Fruit fly (Drosophila melanogaster) whole organism, embryonic: ENCODE results near the gene Upf1.

Experiments used
- CG11247 ChIP-seq: fragments of 200-800 bp; sonication (Bioruptor generic); IDR thresholded peaks from 2 replicates; pipeline ENCODE4 v1.3.6; 2022; ENCODE audit warnings: missing biosample characterization, missing genetic modification characterization
- CG11456 ChIP-seq: fragments of 200-800 bp; sonication (Bioruptor generic); IDR thresholded peaks from 3 replicates; pipeline ENCODE4 v1.3.6; 2022; ENCODE audit warnings: missing biosample characterization, missing genetic modification characterization
- CG11695 ChIP-seq: fragments of 200-800 bp; sonication (Bioruptor generic); IDR thresholded peaks from 3 replicates; pipeline ENCODE4 v1.3.6; 2022; ENCODE audit warnings: missing biosample characterization, missing genetic modification characterization
- CG12104 ChIP-seq: fragments of 200-800 bp; sonication (Bioruptor generic); optimal IDR thresholded peaks from 3 replicates; lab custom pipeline; 2016; ENCODE audit warnings: missing biosample characterization, missing genetic modification characterization
- CG12219 ChIP-seq: fragments of 200-800 bp; sonication (Bioruptor generic); optimal IDR thresholded peaks from 3 replicates; lab custom pipeline; 2018; ENCODE audit warnings: missing biosample characterization, mild to moderate bottlenecking, missing genetic modification characterization
- CG12659 ChIP-seq: fragments of 200-800 bp; sonication (Bioruptor generic); optimal IDR thresholded peaks from 3 replicates; lab custom pipeline; 2017; ENCODE audit warnings: mild to moderate bottlenecking, missing biosample characterization, missing genetic modification reagents, missing genetic modification characterization
- CG15479 ChIP-seq: fragments of 200-800 bp; sonication (Bioruptor generic); optimal IDR thresholded peaks from 3 replicates; lab custom pipeline; 2019; ENCODE audit warnings: missing biosample characterization, mild to moderate bottlenecking, missing genetic modification characterization, moderate library complexity
- CG17568 ChIP-seq: fragments of 200-800 bp; sonication (Bioruptor generic); optimal IDR thresholded peaks from 2 replicates; lab custom pipeline; 2018; ENCODE audit warnings: missing biosample characterization, mild to moderate bottlenecking, missing genetic modification characterization, moderate library complexity
- CG18619 ChIP-seq: fragments of 200-800 bp; sonication (Bioruptor generic); optimal IDR thresholded peaks from 3 replicates; lab custom pipeline; 2017; ENCODE audit warnings: missing biosample characterization, mild to moderate bottlenecking, missing genetic modification characterization
- CG18764 ChIP-seq: fragments of 200-800 bp; sonication (Bioruptor generic); optimal IDR thresholded peaks from 3 replicates; lab custom pipeline; 2016; ENCODE audit warnings: missing biosample characterization, missing genetic modification characterization
- CG2116 ChIP-seq: fragments of 200-800 bp; sonication (Bioruptor generic); optimal IDR thresholded peaks from 3 replicates; lab custom pipeline; 2018; ENCODE audit warnings: missing biosample characterization, mild to moderate bottlenecking, missing genetic modification characterization
- CG3726 ChIP-seq: fragments of 200-800 bp; sonication (Bioruptor generic); IDR thresholded peaks from 3 replicates; pipeline ENCODE4, ENCODE4 v1.3.6; 2022; ENCODE audit warnings: missing biosample characterization, missing genetic modification characterization
- CG43689 ChIP-seq: fragments of 200-800 bp; sonication (Bioruptor generic); IDR thresholded peaks from 2 replicates; pipeline ENCODE4 v1.3.6; 2022; ENCODE audit warnings: missing biosample characterization, missing genetic modification characterization
- CG6272 ChIP-seq: fragments of 200-800 bp; sonication (Bioruptor generic); IDR thresholded peaks from 2 replicates; pipeline ENCODE4 v1.3.6; 2022; ENCODE audit warnings: missing biosample characterization, missing genetic modification characterization
- CG7745 ChIP-seq: fragments of 200-800 bp; sonication (Bioruptor generic); optimal IDR thresholded peaks from 2 replicates; lab custom pipeline; 2018; ENCODE audit warnings: missing biosample characterization, mild to moderate bottlenecking, missing genetic modification characterization, moderate library complexity
- CG7987 ChIP-seq: fragments of 200-800 bp; sonication (Bioruptor generic); optimal IDR thresholded peaks from 2 replicates; lab custom pipeline; 2018; ENCODE audit warnings: missing biosample characterization, mild to moderate bottlenecking, missing genetic modification characterization, moderate library complexity
- CG8089 ChIP-seq: fragments of 200-800 bp; sonication (Bioruptor generic); optimal IDR thresholded peaks from 3 replicates; lab custom pipeline; 2016; ENCODE audit warnings: missing biosample characterization, missing genetic modification characterization
- CG8388 ChIP-seq: fragments of 200-800 bp; sonication (Bioruptor generic); optimal IDR thresholded peaks from 2 replicates; lab custom pipeline; 2019; ENCODE audit warnings: missing biosample characterization, mild to moderate bottlenecking, missing genetic modification characterization, moderate library complexity
- CG8944 ChIP-seq: fragments of 200-800 bp; sonication (Bioruptor generic); optimal IDR thresholded peaks from 3 replicates; lab custom pipeline; 2016; ENCODE audit warnings: missing biosample characterization, missing genetic modification characterization
- CkIIα-i1 ChIP-seq: fragments of 200-800 bp; sonication (Bioruptor generic); IDR thresholded peaks from 2 replicates; pipeline ENCODE4 v1.3.6; 2022; ENCODE audit warnings: missing biosample characterization, missing genetic modification characterization
- Dbx ChIP-seq: fragments of 200-800 bp; sonication (Bioruptor generic); IDR thresholded peaks from 3 replicates; pipeline ENCODE4 v1.3.6; 2022; ENCODE audit warnings: missing biosample characterization, missing genetic modification characterization
- E2f2 ChIP-seq: fragments of 200-800 bp; sonication (Bioruptor generic); IDR thresholded peaks from 2 replicates; pipeline ENCODE4 v1.3.6; 2022; ENCODE audit warnings: missing biosample characterization, missing genetic modification characterization
- Elba2 ChIP-seq: fragments of 200-800 bp; sonication (Bioruptor generic); optimal IDR thresholded peaks from 3 replicates; lab custom pipeline; 2016; ENCODE audit warnings: missing biosample characterization, missing genetic modification characterization
- Ets65A ChIP-seq: fragments of 200-800 bp; sonication (Bioruptor generic); peaks from one replicate; lab custom pipeline; 2016; ENCODE audit warnings: missing biosample characterization, missing genetic modification characterization
- Fer2 ChIP-seq: fragments of 200-800 bp; sonication (Bioruptor generic); optimal IDR thresholded peaks from 2 replicates; lab custom pipeline; 2018; ENCODE audit warnings: missing biosample characterization, mild to moderate bottlenecking, missing genetic modification characterization, moderate library complexity
- HHEX ChIP-seq: fragments of 200-800 bp; sonication (Bioruptor generic); optimal IDR thresholded peaks from 3 replicates; lab custom pipeline; 2017; ENCODE audit warnings: missing biosample characterization, mild to moderate bottlenecking, missing genetic modification characterization, missing genetic modification reagents
- Hr3 ChIP-seq: fragments of 200-800 bp; sonication (Bioruptor generic); optimal IDR thresholded peaks from 3 replicates; lab custom pipeline; 2016; ENCODE audit warnings: missing biosample characterization, missing genetic modification characterization
- Lim3 ChIP-seq: fragments of 200-800 bp; sonication (Bioruptor generic); IDR thresholded peaks from 2 replicates; pipeline ENCODE4 v1.3.6; 2022; ENCODE audit warnings: missing biosample characterization, missing genetic modification characterization
- MBD-R2 ChIP-seq: fragments of 200-800 bp; sonication (Bioruptor generic); IDR thresholded peaks from 2 replicates; pipeline ENCODE4 v1.3.6; 2022; ENCODE audit warnings: missing biosample characterization, missing genetic modification characterization
- Nf-YA ChIP-seq: fragments of 200-800 bp; sonication (Bioruptor generic); IDR thresholded peaks from 2 replicates; pipeline ENCODE4 v1.3.6; 2022; ENCODE audit warnings: missing biosample characterization, missing genetic modification characterization
- Usf ChIP-seq: fragments of 200-800 bp; sonication (Bioruptor generic); optimal IDR thresholded peaks from 2 replicates; lab custom pipeline; 2017; ENCODE audit warnings: missing genotype, missing biosample characterization, missing genetic modification characterization
- amos ChIP-seq: fragments of 200-800 bp; sonication (Bioruptor generic); IDR thresholded peaks from 2 replicates; pipeline ENCODE4 v1.3.6; 2022; ENCODE audit warnings: missing biosample characterization, missing genetic modification characterization; ENCODE audit not compliant: partially characterized antibody
- br ChIP-seq: fragments of >200 bp; optimal IDR thresholded peaks from 2 replicates; lab custom pipeline; 2017
- crc ChIP-seq: fragments of 200-800 bp; sonication (Bioruptor generic); optimal IDR thresholded peaks from 2 replicates; lab custom pipeline; 2016; ENCODE audit warnings: missing biosample characterization, missing genetic modification characterization
- fd102C ChIP-seq: fragments of 200-800 bp; sonication (Bioruptor generic); optimal IDR thresholded peaks from 2 replicates; lab custom pipeline; 2018; ENCODE audit warnings: missing biosample characterization, mild to moderate bottlenecking, missing genetic modification characterization, moderate library complexity
- fd96Cb ChIP-seq: fragments of 200-800 bp; sonication (Bioruptor generic); optimal IDR thresholded peaks from 2 replicates; lab custom pipeline; 2018; ENCODE audit warnings: missing biosample characterization, mild to moderate bottlenecking, missing genetic modification characterization, moderate library complexity
- ftz-f1 ChIP-seq: fragments of 200-800 bp; sonication (Bioruptor generic); optimal IDR thresholded peaks from 2 replicates; lab custom pipeline; 2016; ENCODE audit warnings: missing biosample characterization, missing genetic modification characterization
- hkb ChIP-seq, 2 experiments: fragments of 200-800 bp in 1 of 2; fragments of >200 bp in 1 of 2; sonication (Bioruptor generic) in 1 of 2; IDR thresholded peaks in 1 of 2; optimal IDR thresholded peaks in 1 of 2; 2 replicates each; pipeline versions ENCODE4 v1.3.6 to Lab custom; 2017 to 2022; ENCODE audit warnings: missing biosample characterization in 1 of 2, missing genetic modification characterization in 1 of 2
- insv ChIP-seq, 2 experiments: fragments of 200-800 bp; sonication (Bioruptor generic); optimal IDR thresholded peaks; 3 replicates each; lab custom pipeline; 2016 to 2018; ENCODE audit warnings: missing biosample characterization in 2 of 2, missing genetic modification characterization in 2 of 2
- klu ChIP-seq: fragments of 200-800 bp; sonication (Bioruptor generic); IDR thresholded peaks from 2 replicates; pipeline ENCODE4 v1.3.6; 2022; ENCODE audit warnings: missing biosample characterization, missing genetic modification characterization
- mirr ChIP-seq: fragments of 200-800 bp; sonication (Bioruptor generic); optimal IDR thresholded peaks from 3 replicates; lab custom pipeline; 2018; ENCODE audit warnings: missing biosample characterization, mild to moderate bottlenecking, missing genetic modification characterization
- nerfin-2 ChIP-seq: fragments of 200-800 bp; sonication (Bioruptor generic); IDR thresholded peaks from 2 replicates; pipeline ENCODE4 v1.3.6; 2022; ENCODE audit warnings: missing biosample characterization, missing genetic modification characterization; ENCODE audit not compliant: partially characterized antibody
- seq ChIP-seq: fragments of 200-800 bp; sonication (Bioruptor generic); IDR thresholded peaks from 2 replicates; pipeline ENCODE4 v1.3.6; 2022; ENCODE audit warnings: missing biosample characterization, missing genetic modification characterization
- sqz ChIP-seq: fragments of 200-800 bp; sonication (Bioruptor generic); optimal IDR thresholded peaks from 3 replicates; lab custom pipeline; 2018; ENCODE audit warnings: missing biosample characterization, mild to moderate bottlenecking, missing genetic modification characterization
- tna ChIP-seq: fragments of 200-800 bp; sonication (Bioruptor generic); IDR thresholded peaks from 2 replicates; pipeline ENCODE4 v1.3.6; 2022; ENCODE audit warnings: missing biosample characterization, missing genetic modification characterization; ENCODE audit not compliant: partially characterized antibody
- trem ChIP-seq: fragments of 200-800 bp; optimal IDR thresholded peaks from 3 replicates; lab custom pipeline; 2019; ENCODE audit warnings: missing biosample characterization, mild to moderate bottlenecking, missing genetic modification characterization, moderate library complexity
- ttk ChIP-seq: fragments of 200-800 bp; sonication (Bioruptor generic); IDR thresholded peaks from 2 replicates; pipeline ENCODE4 v2.1.2; 2022; ENCODE audit warnings: missing biosample characterization, missing genetic modification characterization
- unc-4 ChIP-seq: fragments of 200-800 bp; sonication (Bioruptor generic); IDR thresholded peaks from 2 replicates; pipeline ENCODE4 v1.3.6; 2022; ENCODE audit warnings: missing biosample characterization, missing genetic modification characterization; ENCODE audit not compliant: partially characterized antibody
- vfl ChIP-seq: fragments of 200-800 bp; sonication (Bioruptor generic); optimal IDR thresholded peaks from 2 replicates; lab custom pipeline; 2016; ENCODE audit warnings: missing biosample characterization, missing genetic modification characterization
- wor ChIP-seq: fragments of 200-800 bp; sonication (Bioruptor generic); IDR thresholded peaks from 2 replicates; pipeline ENCODE4 v1.3.6; 2022; ENCODE audit warnings: missing biosample characterization, missing genetic modification characterization
- zfh2 ChIP-seq: fragments of 200-800 bp; sonication (Bioruptor generic); optimal IDR thresholded peaks from 2 replicates; lab custom pipeline; 2016; ENCODE audit warnings: missing biosample characterization, missing genetic modification characterization

Gene Upf1

dm6 chrX:11885356-11885755 is 19.8 kb downstream of the Upf1 start (continued):
- 0 out of 2 replicates have a peak, but pooled peaks have one; percentile 14 for TF ChIP-seq seq
- TF ChIP-seq CkIIα-i1 (GFP tag; lab: Robert Waterston, UW): no peak
- TF ChIP-seq MBD-R2 (GFP tag; lab: Robert Waterston, UW): peak; percentile 23; the same call in 1 of the 2 replicates
- no peak for TF ChIP-seq E2f2
- TF ChIP-seq CG3726 (GFP tag; lab: Robert Waterston, UW): no peak
- TF ChIP-seq tna (GFP tag; lab: Robert Waterston, UW): 0 out of 2 replicates have a peak, but pooled peaks have one; percentile 25
- peak; percentile 44; the same call in 1 of the 3 replicates for TF ChIP-seq Dbx
- peak; percentile 58 for TF ChIP-seq CG12659 (GFP tag; lab: Kevin White, UChicago)
- TF ChIP-seq CG6272 (GFP tag; lab: Robert Waterston, UW): no peak
- peak; percentile 16 for TF ChIP-seq Hr3 (GFP tag; lab: Kevin White, UChicago)
- no peak for TF ChIP-seq Lim3
- no peak for TF ChIP-seq trem (tag; lab: Kevin White, UChicago)
- TF ChIP-seq Nf-YA (GFP tag; lab: Robert Waterston, UW): no peak
- TF ChIP-seq HHEX: peak; percentile 48
- TF ChIP-seq klu: no peak
- TF ChIP-seq CG8944 (GFP tag; lab: Kevin White, UChicago): no peak
- TF ChIP-seq Ets65A (GFP tag; lab: Kevin White, UChicago): no peak
- TF ChIP-seq crc (GFP tag; lab: Kevin White, UChicago): no peak
- TF ChIP-seq sqz (GFP tag; lab: Kevin White, UChicago): peak; percentile 12
- TF ChIP-seq Usf: no peak
- TF ChIP-seq Elba2 (GFP tag; lab: Kevin White, UChicago): no peak
- peak; percentile 27 for TF ChIP-seq Fer2
- TF ChIP-seq br: no peak
- no peak for TF ChIP-seq CG11247
- no peak for TF ChIP-seq CG8089 (GFP tag; lab: Kevin White, UChicago)
- peak; percentile 26; the same call in 1 of the 2 replicates for TF ChIP-seq amos
- no peak for TF ChIP-seq ttk
- TF ChIP-seq nerfin-2 (GFP tag; lab: Robert Waterston, UW): no peak
- TF ChIP-seq CG2116 (GFP tag; lab: Kevin White, UChicago): no peak
- no peak for TF ChIP-seq CG7745 (tag; lab: Kevin White, UChicago)
- TF ChIP-seq CG12219: peak; percentile 19
- TF ChIP-seq fd96Cb: peak; percentile 18
- TF ChIP-seq wor (GFP tag; lab: Robert Waterston, UW): no peak
- peak; percentile 37 for TF ChIP-seq mirr (GFP tag; lab: Kevin White, UChicago)
- TF ChIP-seq fd102C (GFP tag; lab: Kevin White, UChicago): no peak
- no peak for TF ChIP-seq ftz-f1 (GFP tag; lab: Kevin White, UChicago)
- TF ChIP-seq CG7987 (GFP tag; lab: Kevin White, UChicago): no peak
- TF ChIP-seq CG17568 (GFP tag; lab: Kevin White, UChicago): no peak
- peak; percentile 37 for TF ChIP-seq CG18619 (GFP tag; lab: Kevin White, UChicago)
- no peak for TF ChIP-seq vfl
- TF ChIP-seq CG8388 (GFP tag; lab: Kevin White, UChicago): peak; percentile 17
- no peak for TF ChIP-seq CG43689 (GFP tag; lab: Robert Waterston, UW)
- no peak for TF ChIP-seq insv (GFP tag; optimal IDR thresholded peaks at IDR 0.05; lab: Kevin White, UChicago)
- peak; percentile 29 for TF ChIP-seq CG12104 (GFP tag; lab: Kevin White, UChicago)
- TF ChIP-seq zfh2 (GFP tag; lab: Kevin White, UChicago): peak; percentile 17
- no peak for TF ChIP-seq CG11456
- no peak for TF ChIP-seq CG18764 (GFP tag; lab: Kevin White, UChicago)
- TF ChIP-seq hkb (optimal IDR thresholded peaks at IDR 0.05; lab: Kevin White, UChicago): no peak
- TF ChIP-seq hkb (GFP tag; IDR thresholded peaks at IDR 0.05; lab: Robert Waterston, UW): peak; percentile 55
- no peak for TF ChIP-seq unc-4 (GFP tag; lab: Robert Waterston, UW)
- peak; percentile 19; the same call in 1 of the 3 replicates for TF ChIP-seq CG11695 (GFP tag; lab: Robert Waterston, UW)
- TF ChIP-seq CG15479 (GFP tag; lab: Kevin White, UChicago): no peak
